Fruit fly (Drosophila melanogaster): Measurements from ENCODE around the gene Lcp65Ac.

Gene Lcp65Ac

dm6 chr3L:6106717-6107116 is 37.9 kb upstream of the Lcp65Ac start:
- no peak for TF ChIP-seq CG32264 (GFP tag; optimal IDR thresholded peaks at IDR 0.05)
- no peak for TF ChIP-seq dl (GFP tag; optimal IDR thresholded peaks at IDR 0.05; ENCODE audit: insufficient read depth in 1 of 2, partially characterized antibody in 2 of 2)
- no peak for TF ChIP-seq HLH106 (tag; optimal IDR thresholded peaks at IDR 0.05)
- TF ChIP-seq rgr (GFP tag; optimal IDR thresholded peaks at IDR 0.05), result no peak
- no peak for TF ChIP-seq Dif (GFP tag; optimal IDR thresholded peaks at IDR 0.05; ENCODE audit: partially characterized antibody)
- TF ChIP-seq Jra (GFP tag; optimal IDR thresholded peaks at IDR 0.05), result no peak
- no peak for TF ChIP-seq dmrt93B (GFP tag; optimal IDR thresholded peaks at IDR 0.05)
- TF ChIP-seq sage (GFP tag; optimal IDR thresholded peaks at IDR 0.05), result no peak
- no peak for TF ChIP-seq OdsH (GFP tag; optimal IDR thresholded peaks at IDR 0.05)
- no peak for TF ChIP-seq pan (optimal IDR thresholded peaks at IDR 0.05)
- TF ChIP-seq Myc (optimal IDR thresholded peaks at IDR 0.05), result no peak
- TF ChIP-seq Hnf4 (GFP tag; optimal IDR thresholded peaks at IDR 0.05), result no peak
- no peak for TF ChIP-seq sv (GFP tag; optimal IDR thresholded peaks at IDR 0.05)
- TF ChIP-seq ey (GFP tag; optimal IDR thresholded peaks at IDR 0.05), result no peak
- no peak for TF ChIP-seq Hr78 (GFP tag; optimal IDR thresholded peaks at IDR 0.05)
- no peak for TF ChIP-seq Sp1 (GFP tag; optimal IDR thresholded peaks at IDR 0.05)

dm6 chr3L:6108264-6109060 is 36.2 kb upstream of the Lcp65Ac start:
- TF ChIP-seq Jra (GFP tag; optimal IDR thresholded peaks at IDR 0.05), result no peak
- no peak for TF ChIP-seq GATAd (GFP tag; optimal IDR thresholded peaks at IDR 0.05)
- no peak for TF ChIP-seq br (GFP tag; optimal IDR thresholded peaks at IDR 0.05)
- no peak for TF ChIP-seq HLH106 (tag; optimal IDR thresholded peaks at IDR 0.05)
- no peak for TF ChIP-seq N (GFP tag; optimal IDR thresholded peaks at IDR 0.05)
- no peak for TF ChIP-seq Hr78 (GFP tag; optimal IDR thresholded peaks at IDR 0.05)
- TF ChIP-seq sage (GFP tag; optimal IDR thresholded peaks at IDR 0.05), result no peak

- TF ChIP-seq ey (GFP tag; optimal IDR thresholded peaks at IDR 0.05) (no peak), Abd-B (GFP tag; optimal IDR thresholded peaks at IDR 0.05) (no peak), Sp1 (GFP tag; optimal IDR thresholded peaks at IDR 0.05) (no peak), sage (GFP tag; optimal IDR thresholded peaks at IDR 0.05) (no peak), Vsx2 (GFP tag; optimal IDR thresholded peaks at IDR 0.05; ENCODE audit: partially characterized antibody) (no peak), br (GFP tag; optimal IDR thresholded peaks at IDR 0.05) (no peak), CG9705 (GFP tag; optimal IDR thresholded peaks at IDR 0.05) (no peak), Hr83 (GFP tag; optimal IDR thresholded peaks at IDR 0.05; ENCODE audit: poor library complexity, severe bottlenecking) (no peak), N (GFP tag; optimal IDR thresholded peaks at IDR 0.05) (no peak), fru (GFP tag; optimal IDR thresholded peaks at IDR 0.05) (no peak), lola (GFP tag; optimal IDR thresholded peaks at IDR 0.05) (no peak), jim (GFP tag; optimal IDR thresholded peaks at IDR 0.05) (no peak), Hnf4 (GFP tag; optimal IDR thresholded peaks at IDR 0.05) (no peak), foxo (GFP tag; optimal IDR thresholded peaks at IDR 0.05) (no peak), Dif (GFP tag; optimal IDR thresholded peaks at IDR 0.05; ENCODE audit: partially characterized antibody) (no peak), pan (optimal IDR thresholded peaks at IDR 0.05) (no peak)
These were observed 33.8 kb upstream of the Lcp65Ac start for dm6 chr3L:6110673-6111449.

- TF ChIP-seq N (GFP tag; optimal IDR thresholded peaks at IDR 0.05), result no peak
- no peak for TF ChIP-seq OdsH (GFP tag; optimal IDR thresholded peaks at IDR 0.05)
- no peak for TF ChIP-seq HLH106 (tag; optimal IDR thresholded peaks at IDR 0.05)
- no peak for TF ChIP-seq CG9705 (GFP tag; optimal IDR thresholded peaks at IDR 0.05)
- no peak for TF ChIP-seq dsf (GFP tag; optimal IDR thresholded peaks at IDR 0.05; ENCODE audit: borderline replicate concordance)
- no peak for TF ChIP-seq dl (GFP tag; optimal IDR thresholded peaks at IDR 0.05; ENCODE audit: insufficient read depth in 1 of 2, partially characterized antibody in 2 of 2)
- TF ChIP-seq foxo (GFP tag; optimal IDR thresholded peaks at IDR 0.05), result no peak
- no peak for TF ChIP-seq Vsx2 (GFP tag; optimal IDR thresholded peaks at IDR 0.05; ENCODE audit: partially characterized antibody)
- no peak for TF ChIP-seq ey (GFP tag; optimal IDR thresholded peaks at IDR 0.05)
- TF ChIP-seq Hr78 (GFP tag; optimal IDR thresholded peaks at IDR 0.05), result no peak
- TF ChIP-seq sage (GFP tag; optimal IDR thresholded peaks at IDR 0.05), result no peak
- no peak for TF ChIP-seq Myc (optimal IDR thresholded peaks at IDR 0.05)
- no peak for TF ChIP-seq GATAd (GFP tag; optimal IDR thresholded peaks at IDR 0.05)
- no peak for TF ChIP-seq br (GFP tag; optimal IDR thresholded peaks at IDR 0.05)
- TF ChIP-seq tai (GFP tag; optimal IDR thresholded peaks at IDR 0.05), result no peak
- no peak for TF ChIP-seq rgr (GFP tag; optimal IDR thresholded peaks at IDR 0.05)
- no peak for TF ChIP-seq Hr83 (GFP tag; optimal IDR thresholded peaks at IDR 0.05; ENCODE audit: poor library complexity, severe bottlenecking)
These were observed 33.2 kb upstream of the Lcp65Ac start for dm6 chr3L:6111458-6111857.
